Fruit fly (Drosophila melanogaster) ovary, adult (tissue): ENCODE results near the gene CG43347.

Experiments
- CG17801 ChIP-seq: fragments of 200-800 bp; optimal IDR thresholded peaks from 2 replicates; lab custom pipeline; 2019; ENCODE audit warnings: missing biosample characterization, mild to moderate bottlenecking, missing genetic modification characterization, moderate library complexity; ENCODE audit not compliant: partially characterized antibody

Gene CG43347

dm6 chrX:10570142-10570756 is 49.7 kb downstream of the CG43347 start:
- no peak for TF ChIP-seq CG17801 (GFP tag; lab: Kevin White, UChicago)

dm6 chrX:10566491-10566890 is 53.5 kb downstream of the CG43347 start, which contains the start of gene CG15296:
CG15296 (minus strand) TSS chrX:10566591.
- no peak for TF ChIP-seq CG17801 (GFP tag; lab: Kevin White, UChicago)

dm6 chrX:10564145-10564544 is 55.8 kb downstream of the CG43347 start:
- TF ChIP-seq CG17801 (GFP tag; lab: Kevin White, UChicago): no peak

- peak; percentile 39 for TF ChIP-seq CG17801 (GFP tag; lab: Kevin White, UChicago)
These were observed 58.6 kb downstream of the CG43347 start for dm6 chrX:10561433-10561832.

dm6 chrX:10558060-10558459 is 61.9 kb downstream of the CG43347 start:
- no peak for TF ChIP-seq CG17801 (GFP tag; lab: Kevin White, UChicago)

dm6 chrX:10557432-10557831 is 62.6 kb downstream of the CG43347 start:
- no peak for TF ChIP-seq CG17801 (GFP tag; lab: Kevin White, UChicago)
